Fruit fly (Drosophila melanogaster) whole organism, pupa: ENCODE results near the gene form3.

Experiments used
- CG12605 ChIP-seq: fragments of 200-800 bp; sonication (Bioruptor generic); IDR thresholded peaks from 2 replicates; pipeline ENCODE4 v1.3.6; 2022; ENCODE audit warnings: missing biosample characterization, missing genetic modification characterization
- CG13204 ChIP-seq: fragments of 200-800 bp; sonication (Bioruptor generic); optimal IDR thresholded peaks from 2 replicates; lab custom pipeline; 2018; ENCODE audit warnings: missing biosample characterization, mild to moderate bottlenecking, missing genetic modification characterization, moderate library complexity
- CG14655 ChIP-seq: fragments of 200-800 bp; sonication (Bioruptor generic); optimal IDR thresholded peaks from 3 replicates; lab custom pipeline; 2017; ENCODE audit warnings: mild to moderate bottlenecking, missing biosample characterization, missing genetic modification reagents, missing genetic modification characterization
- CG15710 ChIP-seq: fragments of 200-800 bp; sonication (Bioruptor generic); optimal IDR thresholded peaks from 2 replicates; lab custom pipeline; 2018; ENCODE audit warnings: missing biosample characterization, mild to moderate bottlenecking, missing genetic modification characterization, moderate library complexity
- CG17806 ChIP-seq: fragments of 200-800 bp; sonication (Bioruptor generic); optimal IDR thresholded peaks from 2 replicates; lab custom pipeline; 2018; ENCODE audit warnings: missing biosample characterization, mild to moderate bottlenecking, missing genetic modification characterization, moderate library complexity
- CG32121 ChIP-seq: fragments of 200-800 bp; sonication (Bioruptor generic); IDR thresholded peaks from 2 replicates; pipeline ENCODE4 v1.3.6; 2022; ENCODE audit warnings: missing biosample characterization, missing genetic modification characterization
- CG4496 ChIP-seq: fragments of 200-800 bp; sonication (Bioruptor generic); IDR thresholded peaks from 3 replicates; pipeline ENCODE4 v1.3.6; 2022; ENCODE audit warnings: missing biosample characterization, missing genetic modification characterization
- D1 ChIP-seq: fragments of 200-800 bp; sonication (Bioruptor generic); optimal IDR thresholded peaks from 2 replicates; lab custom pipeline; 2018; ENCODE audit warnings: missing biosample characterization, mild to moderate bottlenecking, missing genetic modification characterization, moderate library complexity
- Pif1A ChIP-seq: fragments of 200-800 bp; sonication (Bioruptor generic); optimal IDR thresholded peaks from 3 replicates; lab custom pipeline; 2016; ENCODE audit warnings: missing biosample characterization, missing genetic modification characterization
- fd96Ca ChIP-seq: fragments of 200-800 bp; sonication (Bioruptor generic); IDR thresholded peaks from 3 replicates; pipeline ENCODE4 v1.3.6; 2022; ENCODE audit warnings: missing biosample characterization, missing genetic modification characterization
- gl ChIP-seq: fragments of 200-800 bp; sonication (Bioruptor generic); optimal IDR thresholded peaks from 2 replicates; lab custom pipeline; 2018; ENCODE audit warnings: missing biosample characterization, mild to moderate bottlenecking, missing genetic modification characterization

- peak; percentile 27 for TF ChIP-seq CG14655 (GFP tag; lab: Kevin White, UChicago)
- TF ChIP-seq fd96Ca (GFP tag; lab: Robert Waterston, UW), result no peak
- TF ChIP-seq CG32121 (GFP tag; lab: Robert Waterston, UW), result no peak
- no peak for TF ChIP-seq D1
- TF ChIP-seq gl (tag; lab: Kevin White, UChicago), result no peak
- TF ChIP-seq CG12605, result no peak
- no peak for TF ChIP-seq CG13204 (GFP tag; lab: Kevin White, UChicago)
- TF ChIP-seq Pif1A (GFP tag; lab: Kevin White, UChicago), result no peak
- TF ChIP-seq CG17806 (tag; lab: Kevin White, UChicago), result no peak
- TF ChIP-seq CG4496 (GFP tag; lab: Robert Waterston, UW), result no peak
- no peak for TF ChIP-seq CG15710 (tag; lab: Kevin White, UChicago)
These were observed 11.1 kb downstream of the form3 start for dm6 chr3L:7105693-7106092.
